Worm (Caenorhabditis elegans) whole organism, L3 larva: ENCODE data around the gene pkn-1.

ENCODE experiments used
- R02D3.7 ChIP-seq: fragments of 150-350 bp; optimal IDR thresholded peaks from 2 replicates; lab custom pipeline; 2014; ENCODE audit warnings: missing biosample characterization, missing genetic modification characterization
- ZK546.5 ChIP-seq: sonication (generic microtip); optimal IDR thresholded peaks from 2 replicates; lab custom pipeline; 2017; ENCODE audit warnings: missing biosample characterization, missing genetic modification characterization
- aly-2 ChIP-seq: fragments of 150-350 bp; optimal IDR thresholded peaks from 2 replicates; lab custom pipeline; 2014; ENCODE audit warnings: missing biosample characterization, missing genetic modification characterization
- ama-1 ChIP-seq: fragments of 150-350 bp; optimal IDR thresholded peaks from 2 replicates; lab custom pipeline; 2018
- ceh-28 ChIP-seq: fragments of 150-350 bp; optimal IDR thresholded peaks from 2 replicates; lab custom pipeline; 2014; ENCODE audit warnings: missing biosample characterization, missing genetic modification reagents, missing genetic modification characterization
- daf-12 ChIP-seq: fragments of 150-350 bp; optimal IDR thresholded peaks from 2 replicates; lab custom pipeline; 2014; ENCODE audit warnings: missing biosample characterization, missing genetic modification reagents, missing genetic modification characterization
- egl-27 ChIP-seq: sonication (generic microtip); optimal IDR thresholded peaks from 4 replicates; lab custom pipeline; 2017; ENCODE audit warnings: missing biosample characterization, missing genetic modification reagents, missing genetic modification characterization
- egl-5 ChIP-seq: fragments of 150-350 bp; optimal IDR thresholded peaks from 2 replicates; lab custom pipeline; 2017; ENCODE audit warnings: missing biosample characterization, missing genetic modification reagents, missing genetic modification characterization, inconsistent platforms
- elt-1 ChIP-seq: fragments of 150-350 bp; optimal IDR thresholded peaks from 2 replicates; lab custom pipeline; 2014; ENCODE audit warnings: missing biosample characterization, missing genetic modification characterization
- elt-2 ChIP-seq: sonication (generic microtip); optimal IDR thresholded peaks from 2 replicates; lab custom pipeline; 2016; ENCODE audit warnings: missing genetic modification reagents, mild to moderate bottlenecking, missing genetic modification characterization, missing compliant biosample characterization
- eor-1 ChIP-seq, 2 experiments: fragments of 150-350 bp; optimal IDR thresholded peaks; 2 replicates each; lab custom pipeline; 2014 to 2018; ENCODE audit warnings: missing biosample characterization in 2 of 2, missing genetic modification characterization in 2 of 2
- fkh-10 ChIP-seq: sonication (generic microtip); optimal IDR thresholded peaks from 2 replicates; lab custom pipeline; 2017; ENCODE audit warnings: missing biosample characterization, missing genetic modification reagents, missing genetic modification characterization
- fkh-2 ChIP-seq: fragments of 150-350 bp; optimal IDR thresholded peaks from 2 replicates; lab custom pipeline; 2014; ENCODE audit warnings: missing biosample characterization, missing genetic modification reagents, missing genetic modification characterization
- fos-1 ChIP-seq: fragments of 150-350 bp; optimal IDR thresholded peaks from 2 replicates; lab custom pipeline; 2014; ENCODE audit warnings: missing biosample characterization, missing genetic modification characterization
- hmg-11 ChIP-seq: sonication (generic microtip); optimal IDR thresholded peaks from 2 replicates; lab custom pipeline; 2016; ENCODE audit warnings: missing genetic modification characterization, missing compliant biosample characterization
- jun-1 ChIP-seq: fragments of 150-350 bp; optimal IDR thresholded peaks from 2 replicates; lab custom pipeline; 2014; ENCODE audit warnings: missing biosample characterization, missing genetic modification reagents, missing genetic modification characterization
- lin-15B ChIP-seq: fragments of 150-350 bp; optimal IDR thresholded peaks from 2 replicates; lab custom pipeline; 2014; ENCODE audit warnings: missing biosample characterization, missing genetic modification characterization
- lin-39 ChIP-seq: fragments of 150-350 bp; optimal IDR thresholded peaks from 2 replicates; lab custom pipeline; 2018; ENCODE audit warnings: missing biosample characterization, missing genetic modification reagents, missing genetic modification characterization
- lsy-12 ChIP-seq: sonication (generic microtip); optimal IDR thresholded peaks from 2 replicates; lab custom pipeline; 2016; ENCODE audit warnings: mild to moderate bottlenecking, missing genetic modification characterization, missing compliant biosample characterization
- mdl-1 ChIP-seq: fragments of 150-350 bp; optimal IDR thresholded peaks from 2 replicates; lab custom pipeline; 2014; ENCODE audit warnings: missing biosample characterization, missing genetic modification characterization
- mml-1 ChIP-seq: fragments of 150-350 bp; sonication (generic microtip); optimal IDR thresholded peaks from 3 replicates; lab custom pipeline; 2014; ENCODE audit warnings: missing biosample characterization, missing genetic modification characterization
- nfya-1 ChIP-seq: sonication (generic microtip); optimal IDR thresholded peaks from 2 replicates; lab custom pipeline; 2017; ENCODE audit warnings: missing genetic modification characterization, mild to moderate bottlenecking, missing compliant biosample characterization, antibody characterized with exemption, moderate library complexity; ENCODE audit not compliant: insufficient read depth
- nhr-11 ChIP-seq: fragments of 150-350 bp; optimal IDR thresholded peaks from 2 replicates; lab custom pipeline; 2014; ENCODE audit warnings: missing biosample characterization, missing genetic modification characterization
- nhr-12 ChIP-seq: fragments of 150-350 bp; optimal IDR thresholded peaks from 2 replicates; lab custom pipeline; 2014; ENCODE audit warnings: missing biosample characterization, missing genetic modification characterization
- nhr-23 ChIP-seq: fragments of 150-350 bp; optimal IDR thresholded peaks from 2 replicates; lab custom pipeline; 2014; ENCODE audit warnings: missing biosample characterization, missing genetic modification reagents, missing genetic modification characterization
- nhr-237 ChIP-seq: fragments of 150-350 bp; optimal IDR thresholded peaks from 2 replicates; lab custom pipeline; 2014; ENCODE audit warnings: missing biosample characterization, missing genetic modification characterization
- nhr-25 ChIP-seq: sonication (generic microtip); optimal IDR thresholded peaks from 2 replicates; lab custom pipeline; 2017; ENCODE audit warnings: missing biosample characterization, missing genetic modification characterization
- nhr-28 ChIP-seq: fragments of 150-350 bp; optimal IDR thresholded peaks from 2 replicates; lab custom pipeline; 2014; ENCODE audit warnings: missing biosample characterization, missing genetic modification characterization
- nhr-43 ChIP-seq: sonication (generic microtip); optimal IDR thresholded peaks from 2 replicates; lab custom pipeline; 2016; ENCODE audit warnings: mild to moderate bottlenecking, missing genetic modification characterization, missing compliant biosample characterization; ENCODE audit not compliant: poor library complexity, severe bottlenecking
- nhr-67 ChIP-seq: fragments of 150-350 bp; optimal IDR thresholded peaks from 2 replicates; lab custom pipeline; 2014; ENCODE audit warnings: missing biosample characterization, missing genetic modification characterization
- nhr-76 ChIP-seq: fragments of 150-350 bp; sonication (generic microtip); optimal IDR thresholded peaks from 5 replicates; lab custom pipeline; 2014; ENCODE audit warnings: missing biosample characterization, missing genetic modification characterization
- nhr-77 ChIP-seq: fragments of 150-350 bp; optimal IDR thresholded peaks from 2 replicates; lab custom pipeline; 2014; ENCODE audit warnings: missing biosample characterization, missing genetic modification characterization
- pha-4 ChIP-seq: fragments of 150-350 bp; optimal IDR thresholded peaks from 2 replicates; lab custom pipeline; 2014; ENCODE audit warnings: missing biosample characterization, missing genetic modification reagents, missing genetic modification characterization
- pqm-1 ChIP-seq: fragments of 150-350 bp; optimal IDR thresholded peaks from 2 replicates; lab custom pipeline; 2017; ENCODE audit warnings: missing biosample characterization, missing genetic modification characterization, inconsistent platforms
- sea-2 ChIP-seq: fragments of 150-350 bp; sonication (generic microtip); optimal IDR thresholded peaks from 4 replicates; lab custom pipeline; 2014; ENCODE audit warnings: missing biosample characterization, missing genetic modification reagents, missing genetic modification characterization
- snpc-4 ChIP-seq: fragments of 150-350 bp; optimal IDR thresholded peaks from 2 replicates; lab custom pipeline; 2014; ENCODE audit warnings: missing biosample characterization, missing genetic modification characterization
- tbx-2 ChIP-seq: sonication (generic microtip); optimal IDR thresholded peaks from 2 replicates; lab custom pipeline; 2016; ENCODE audit warnings: mild to moderate bottlenecking, missing genetic modification characterization, missing compliant biosample characterization
- unc-39 ChIP-seq: sonication (generic microtip); optimal IDR thresholded peaks from 4 replicates; lab custom pipeline; 2017; ENCODE audit warnings: missing biosample characterization, missing genetic modification characterization
- unc-62 ChIP-seq: fragments of 150-350 bp; sonication (generic microtip); optimal IDR thresholded peaks from 4 replicates; lab custom pipeline; 2014; ENCODE audit warnings: missing biosample characterization, missing genetic modification reagents, missing genetic modification characterization
- zag-1 ChIP-seq: fragments of 150-350 bp; optimal IDR thresholded peaks from 2 replicates; lab custom pipeline; 2014; ENCODE audit warnings: missing biosample characterization, missing genetic modification characterization
- ztf-11 ChIP-seq: fragments of 150-350 bp; optimal IDR thresholded peaks from 2 replicates; lab custom pipeline; 2014; ENCODE audit warnings: missing biosample characterization, missing genetic modification characterization
- ztf-4 ChIP-seq: fragments of 150-350 bp; optimal IDR thresholded peaks from 2 replicates; lab custom pipeline; 2014; ENCODE audit warnings: missing biosample characterization, missing genetic modification characterization

Gene pkn-1

DNA sequence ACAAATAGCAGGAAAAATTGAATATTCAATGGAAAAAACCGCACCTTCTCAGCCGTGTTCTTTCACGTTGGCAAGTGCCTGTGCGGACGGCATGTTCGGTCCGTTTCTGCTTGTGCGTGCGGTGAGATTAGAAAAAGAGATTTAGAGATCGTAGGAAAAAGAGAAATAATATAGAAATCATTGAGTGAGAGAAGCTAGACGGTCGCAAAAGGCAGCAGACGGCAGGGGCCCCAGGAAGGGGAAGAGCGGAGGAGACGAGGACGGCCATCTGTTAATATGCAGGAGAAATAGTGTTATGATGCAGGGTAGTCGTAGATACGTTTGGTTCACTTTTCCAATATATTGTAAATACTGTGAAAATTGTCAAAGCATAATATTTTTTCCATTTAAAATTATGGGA lies 24.5 kb upstream of the pkn-1 start, which contains the start of gene Y49A10A.2:
Y49A10A.2 (minus strand) TSS at position 109 of the 400 bp plus-strand sequence.
- peak; percentile 36 for TF ChIP-seq pha-4 (tag; lab: Kevin White, UChicago)
- TF ChIP-seq nfya-1 (tag; lab: Kevin White, UChicago): peak; percentile 49
- TF ChIP-seq egl-27: no peak
- TF ChIP-seq fos-1: no peak
- no peak for TF ChIP-seq nhr-43 (tag; lab: Kevin White, UChicago)
- TF ChIP-seq nhr-12: no peak
- no peak for TF ChIP-seq nhr-76 (tag; lab: Kevin White, UChicago)
- peak; percentile 23 for TF ChIP-seq snpc-4 (tag; lab: Kevin White, UChicago)
- peak; percentile 45 for TF ChIP-seq hmg-11 (tag; lab: Kevin White, UChicago)
- no peak for TF ChIP-seq unc-39 (tag; lab: Kevin White, UChicago)
- TF ChIP-seq aly-2: no peak
- no peak for TF ChIP-seq egl-5 (tag; lab: Kevin White, UChicago)
- peak; percentile 21 for TF ChIP-seq nhr-23 (tag; lab: Kevin White, UChicago)
- TF ChIP-seq pqm-1 (tag; lab: Kevin White, UChicago): no peak
- no peak for TF ChIP-seq ZK546.5
- TF ChIP-seq fkh-2 (tag; lab: Kevin White, UChicago): no peak
- no peak for TF ChIP-seq zag-1
- TF ChIP-seq daf-12 (tag; lab: Kevin White, UChicago): no peak
- no peak for TF ChIP-seq lin-39 (tag; lab: Kevin White, UChicago)
- TF ChIP-seq, all 47 proteins: peak for 5

ce11 chrX:10373581-10373980 lies 23.5 kb upstream of the pkn-1 start:
- TF ChIP-seq ama-1 (lab: Kevin White, UChicago) (no peak), egl-5 (tag; lab: Kevin White, UChicago) (no peak), nhr-67 (tag; lab: Kevin White, UChicago) (no peak), elt-2 (no peak), ceh-28 (tag; lab: Kevin White, UChicago) (no peak), pqm-1 (tag; lab: Kevin White, UChicago) (no peak), nhr-25 (tag; lab: Kevin White, UChicago) (no peak), egl-27 (no peak), jun-1 (tag; lab: Kevin White, UChicago) (no peak), pha-4 (tag; lab: Kevin White, UChicago) (no peak), nhr-77 (tag; lab: Kevin White, UChicago) (no peak), ztf-4 (tag; lab: Kevin White, UChicago) (no peak), unc-39 (tag; lab: Kevin White, UChicago) (no peak), nhr-28 (tag; lab: Kevin White, UChicago) (no peak), ztf-11 (tag; lab: Kevin White, UChicago) (no peak)
- TF ChIP-seq, all 47 proteins: peak for 0

DNA sequence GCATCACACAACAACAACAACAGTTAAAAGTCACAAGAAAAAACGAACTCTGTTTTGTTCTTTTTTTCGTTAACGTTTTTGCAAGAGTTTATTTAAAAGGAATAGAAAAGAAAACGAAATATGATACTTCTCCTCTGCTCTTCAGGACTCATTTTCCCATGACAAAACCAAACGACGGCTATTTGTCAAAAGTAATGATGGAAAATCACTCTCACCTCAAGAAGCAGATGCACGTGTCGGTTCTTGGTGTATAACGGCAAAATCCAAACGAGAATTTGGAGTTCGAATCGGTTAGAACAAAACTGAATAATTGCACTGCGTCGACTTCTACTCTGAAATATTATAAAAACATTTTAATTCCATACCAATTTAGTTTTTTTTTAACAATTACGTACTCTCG lies 20.1 kb upstream of the pkn-1 start:
- TF ChIP-seq nhr-76 (tag; lab: Kevin White, UChicago): no peak
- TF ChIP-seq eor-1 (tag; optimal IDR thresholded peaks at IDR 0.05; lab: Kevin White, UChicago): no peak
- TF ChIP-seq aly-2: no peak
- no peak for TF ChIP-seq lsy-12 (tag; lab: Kevin White, UChicago)
- TF ChIP-seq fkh-10 (GFP tag; lab: Kevin White, UChicago): no peak
- TF ChIP-seq elt-2: no peak
- no peak for TF ChIP-seq nfya-1 (tag; lab: Kevin White, UChicago)
- no peak for TF ChIP-seq hmg-11 (tag; lab: Kevin White, UChicago)
- TF ChIP-seq mml-1: no peak
- no peak for TF ChIP-seq elt-1
- TF ChIP-seq ama-1 (lab: Kevin White, UChicago): no peak
- no peak for TF ChIP-seq nhr-25 (tag; lab: Kevin White, UChicago)
- TF ChIP-seq ztf-11 (tag; lab: Kevin White, UChicago): no peak
- TF ChIP-seq ZK546.5: no peak
- no peak for TF ChIP-seq R02D3.7
- TF ChIP-seq snpc-4 (tag; lab: Kevin White, UChicago): no peak
- TF ChIP-seq jun-1 (tag; lab: Kevin White, UChicago): no peak
- TF ChIP-seq ceh-28 (tag; lab: Kevin White, UChicago): no peak
- no peak for TF ChIP-seq nhr-67 (tag; lab: Kevin White, UChicago)
- TF ChIP-seq mdl-1 (tag; lab: Kevin White, UChicago): no peak

- peak; percentile 88 for TF ChIP-seq egl-5 (tag; lab: Kevin White, UChicago)
- TF ChIP-seq nfya-1 (tag; lab: Kevin White, UChicago): peak; percentile 91
- TF ChIP-seq nhr-43 (tag; lab: Kevin White, UChicago): peak; percentile 81
- TF ChIP-seq nhr-28 (tag; lab: Kevin White, UChicago): no peak
- TF ChIP-seq nhr-67 (tag; lab: Kevin White, UChicago): no peak
- no peak for TF ChIP-seq nhr-77 (tag; lab: Kevin White, UChicago)
- TF ChIP-seq egl-27: peak; percentile 46
- peak; percentile 83 for TF ChIP-seq snpc-4 (tag; lab: Kevin White, UChicago)
- no peak for TF ChIP-seq nhr-12
- TF ChIP-seq sea-2 (GFP tag; lab: Kevin White, UChicago): no peak
- TF ChIP-seq ama-1 (lab: Kevin White, UChicago): peak; percentile 39
- peak; percentile 65 for TF ChIP-seq elt-2
- no peak for TF ChIP-seq zag-1
- TF ChIP-seq tbx-2 (tag; lab: Kevin White, UChicago): peak; percentile 72
- peak; percentile 91 for TF ChIP-seq hmg-11 (tag; lab: Kevin White, UChicago)
- peak; percentile 32 for TF ChIP-seq R02D3.7
- no peak for TF ChIP-seq unc-62
- no peak for TF ChIP-seq eor-1 (tag; optimal IDR thresholded peaks at IDR 0.05; lab: Kevin White, UChicago)
- peak; percentile 89 for TF ChIP-seq pha-4 (tag; lab: Kevin White, UChicago)
- TF ChIP-seq nhr-237 (tag; lab: Kevin White, UChicago): no peak
- peak; percentile 97 for TF ChIP-seq nhr-25 (tag; lab: Kevin White, UChicago)
- TF ChIP-seq lin-15B: peak; percentile 68
- peak; percentile 62 for TF ChIP-seq pqm-1 (tag; lab: Kevin White, UChicago)
- no peak for TF ChIP-seq aly-2
- peak; percentile 83 for TF ChIP-seq lsy-12 (tag; lab: Kevin White, UChicago)
- no peak for TF ChIP-seq ztf-11 (tag; lab: Kevin White, UChicago)
- TF ChIP-seq fos-1: no peak
- TF ChIP-seq nhr-11 (tag; lab: Kevin White, UChicago): no peak
Measured at ce11 chrX:10377663-10378062, 19.4 kb upstream of the pkn-1 start.
